Worm (Caenorhabditis elegans): Measurements from ENCODE around the gene arrd-18.

- TF ChIP-seq pag-3 (tag; optimal IDR thresholded peaks at IDR 0.05; ENCODE audit: borderline replicate concordance, insufficient read depth) (no peak), egl-13 (tag; optimal IDR thresholded peaks at IDR 0.05) (no peak), mdl-1 (tag; optimal IDR thresholded peaks at IDR 0.05) (no peak)
These were observed 20.1 kb upstream of the arrd-18 start, which contains the start of gene C17B7.9 for ce11 chrV:3332023-3332422.

Data from whole organism, L1 larva.